Worm (Caenorhabditis elegans) whole organism, L4 larva: ENCODE results near the gene haao-1.

Source experiments
- aha-1 ChIP-seq: fragments of 150-350 bp; peaks from one replicate; lab custom pipeline; 2014; ENCODE audit warnings: missing biosample characterization, missing genetic modification characterization
- ceh-82 ChIP-seq: sonication (generic microtip); optimal IDR thresholded peaks from 2 replicates; lab custom pipeline; 2017; ENCODE audit warnings: missing biosample characterization, missing genetic modification characterization
- madf-5 ChIP-seq, 2 experiments: fragments of 200-800 bp; sonication (Bioruptor generic); IDR thresholded peaks; 2 replicates each; pipeline ENCODE4 v1.3.6; 2022; ENCODE audit warnings: missing compliant biosample characterization in 2 of 2, missing genetic modification characterization in 2 of 2
- nhr-11 ChIP-seq: fragments of 150-350 bp; optimal IDR thresholded peaks from 2 replicates; lab custom pipeline; 2014; ENCODE audit warnings: missing biosample characterization, missing genetic modification characterization
- nhr-25 ChIP-seq: sonication (generic microtip); optimal IDR thresholded peaks from 2 replicates; lab custom pipeline; 2017; ENCODE audit warnings: missing genetic modification characterization, mild to moderate bottlenecking, missing compliant biosample characterization, antibody characterized with exemption, moderate library complexity, borderline replicate concordance; ENCODE audit not compliant: insufficient read depth
- ztf-11 ChIP-seq: fragments of 150-350 bp; optimal IDR thresholded peaks from 2 replicates; lab custom pipeline; 2014; ENCODE audit warnings: missing biosample characterization, missing genetic modification characterization

- TF ChIP-seq nhr-11 (tag; lab: Kevin White, UChicago) (no peak), madf-5 (GFP tag; IDR thresholded peaks at IDR 0.05; lab: Robert Waterston, UW) (no peak), ztf-11 (no peak), aha-1 (no peak), nhr-25 (tag; lab: Kevin White, UChicago) (no peak), ceh-82 (tag; lab: Kevin White, UChicago) (no peak)
Observed at ce11 chrV:9526470-9526869, 21.8 kb downstream of the haao-1 start, which contains the start of gene C50F4.1.
